Worm (Caenorhabditis elegans) whole organism, L4/young adult: ENCODE measurements around the gene oac-56.

ENCODE experiments used
- W03F9.2 ChIP-seq: fragments of 150-350 bp; optimal IDR thresholded peaks from 2 replicates; lab custom pipeline; 2014; ENCODE audit warnings: missing biosample characterization, missing genetic modification characterization
- dao-5 ChIP-seq: sonication (generic microtip); optimal IDR thresholded peaks from 2 replicates; lab custom pipeline; 2016; ENCODE audit warnings: missing genotype, missing genetic modification characterization, moderate library complexity, missing compliant biosample characterization

ce11 chrIV:14350651-14351050 lies at the start of gene oac-56:
- no peak for TF ChIP-seq dao-5 (tag; lab: Kevin White, UChicago)
- no peak for TF ChIP-seq W03F9.2 (tag; lab: Kevin White, UChicago)
